Worm (Caenorhabditis elegans): ENCODE results near the gene pas-7.

The pas-7 gene

DNA sequence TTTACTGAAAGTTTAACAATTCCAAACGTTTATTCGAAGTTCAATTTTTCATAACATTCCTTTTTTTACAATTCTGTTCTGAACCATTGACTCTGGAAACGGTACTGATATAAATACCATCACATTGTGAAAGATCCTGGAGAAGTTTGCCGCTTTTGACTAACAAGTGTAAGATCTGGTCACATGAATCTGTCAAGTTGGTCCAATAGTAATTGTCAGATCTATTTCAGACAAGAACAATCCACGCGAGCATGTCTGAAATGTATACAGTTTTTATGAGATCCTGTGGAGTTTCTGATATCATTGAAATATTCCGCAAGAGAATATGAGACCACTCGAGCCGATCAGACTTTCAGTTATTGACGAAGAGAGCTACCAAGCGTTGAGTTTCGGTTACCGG lies 6.5 kb downstream of the pas-7 start:
- TF ChIP-seq efl-1 (optimal IDR thresholded peaks at IDR 0.05) (no peak), efl-1 (GFP tag; optimal IDR thresholded peaks at IDR 0.05 in 1 of 2) (peak in 1 of 2 experiments; percentile 79), isw-1 (GFP tag; IDR thresholded peaks at IDR 0.05) (no peak)

DNA sequence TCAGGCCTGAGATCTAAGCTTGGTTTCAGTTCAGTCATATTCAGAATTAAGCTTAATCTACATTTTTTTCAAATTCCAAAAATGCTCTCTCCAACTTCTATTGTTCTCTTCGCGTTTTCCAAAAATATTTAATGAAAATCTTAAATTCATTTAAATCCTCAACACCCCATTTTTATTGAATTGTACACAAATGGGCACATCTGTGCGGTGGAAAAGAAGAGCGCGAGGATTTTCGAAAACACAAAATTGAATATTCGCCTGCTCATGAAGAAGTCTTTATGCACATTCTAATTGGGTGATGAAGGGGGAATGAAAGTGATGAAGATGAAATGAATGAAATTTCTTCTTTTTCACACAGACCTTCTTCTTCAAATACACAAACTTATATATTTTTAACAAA lies 15.2 kb downstream of the pas-7 start:
- no peak for TF ChIP-seq lin-35 (GFP tag; optimal IDR thresholded peaks at IDR 0.05)
- TF ChIP-seq F16B12.6 (tag; optimal IDR thresholded peaks at IDR 0.05) = no peak
- no peak for TF ChIP-seq ceh-88 (GFP tag; IDR thresholded peaks at IDR 0.05)
- TF ChIP-seq mdl-1 (tag; optimal IDR thresholded peaks at IDR 0.05) = no peak
- no peak for TF ChIP-seq hlh-17 (GFP tag; optimal IDR thresholded peaks at IDR 0.05; ENCODE audit: borderline replicate concordance)
- no peak for TF ChIP-seq egl-13 (tag; optimal IDR thresholded peaks at IDR 0.05)
- TF ChIP-seq rnt-1 (tag; optimal IDR thresholded peaks at IDR 0.05) = no peak

DNA sequence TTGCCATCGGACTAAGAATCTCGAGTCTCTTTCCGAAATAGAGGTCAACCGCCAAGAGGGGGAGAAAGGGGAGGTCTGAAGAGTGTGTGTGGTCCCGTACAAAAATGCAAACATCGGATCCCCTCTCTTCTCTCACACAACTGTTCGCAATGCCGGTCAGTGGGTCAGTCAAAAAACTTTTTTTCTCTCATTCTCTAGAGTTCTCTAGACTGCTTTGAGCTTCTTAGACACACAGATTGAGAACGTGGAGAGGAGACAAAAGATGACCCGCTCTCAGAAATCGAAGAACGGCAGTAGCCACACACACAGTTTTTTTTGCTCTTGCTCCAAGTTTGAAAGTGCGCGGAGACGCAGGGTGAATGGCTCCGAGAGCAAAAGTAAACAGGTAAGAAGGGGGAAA lies 23.9 kb downstream of the pas-7 start:
- TF ChIP-seq C34B4.2 (tag; optimal IDR thresholded peaks at IDR 0.05) = no peak
- peak; percentile 3 for TF ChIP-seq nhr-77 (tag; optimal IDR thresholded peaks at IDR 0.05)
- TF ChIP-seq ceh-8 (GFP tag; optimal IDR thresholded peaks at IDR 0.05) = no peak
- peak; percentile 24 for TF ChIP-seq lin-14 (GFP tag; optimal IDR thresholded peaks at IDR 0.05)

DNA sequence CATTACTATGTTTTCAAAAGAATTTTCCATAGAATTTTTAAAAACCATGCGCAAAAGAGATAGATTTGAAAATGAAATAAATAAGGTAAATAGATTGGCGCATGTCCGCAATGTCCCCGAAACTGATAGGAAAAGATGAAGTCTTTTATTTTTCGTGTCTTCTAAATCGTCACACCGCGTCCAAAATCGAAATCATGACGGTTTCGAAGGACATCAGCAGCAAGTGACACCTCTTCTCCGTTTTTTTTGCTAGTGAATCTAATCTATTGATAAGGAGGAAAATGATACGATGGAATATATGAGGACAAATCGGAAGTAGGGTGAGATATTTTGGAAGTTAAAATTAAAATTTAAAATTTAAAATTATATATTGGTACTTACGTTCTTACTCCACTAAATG lies 25.7 kb downstream of the pas-7 start:
- TF ChIP-seq nhr-11 (tag; optimal IDR thresholded peaks at IDR 0.05) (no peak), elt-3 (tag; optimal IDR thresholded peaks at IDR 0.05) (peak in 5 of 6 experiments; percentile 79 to 97 (median 95)), blmp-1 (tag; optimal IDR thresholded peaks at IDR 0.05) (peak; percentile 87), nhr-85 (tag) (peak; percentile 59), grh-1 (GFP tag; IDR thresholded peaks at IDR 0.05) (no peak), lin-15B (tag; optimal IDR thresholded peaks at IDR 0.05) (no peak), C16A3.4 (tag; optimal IDR thresholded peaks at IDR 0.05) (no peak), lin-14 (GFP tag; optimal IDR thresholded peaks at IDR 0.05) (peak; percentile 42), unc-62 (GFP tag; optimal IDR thresholded peaks at IDR 0.05) (no peak), skn-1 (tag; optimal IDR thresholded peaks at IDR 0.05) (no peak), lir-3 (tag; optimal IDR thresholded peaks at IDR 0.05; ENCODE audit: poor library complexity) (no peak), aly-2 (tag; optimal IDR thresholded peaks at IDR 0.05) (no peak), nhr-71 (tag; optimal IDR thresholded peaks at IDR 0.05) (no peak), vab-15 (tag; optimal IDR thresholded peaks at IDR 0.05) (no peak), elt-2 (tag; optimal IDR thresholded peaks at IDR 0.05) (no peak), hlh-17 (GFP tag; optimal IDR thresholded peaks at IDR 0.05; ENCODE audit: borderline replicate concordance) (no peak), aha-1 (tag; optimal IDR thresholded peaks at IDR 0.05) (no peak), fkh-10 (GFP tag; optimal IDR thresholded peaks at IDR 0.05) (no peak), efl-3 (GFP tag; optimal IDR thresholded peaks at IDR 0.05) (no peak)

DNA sequence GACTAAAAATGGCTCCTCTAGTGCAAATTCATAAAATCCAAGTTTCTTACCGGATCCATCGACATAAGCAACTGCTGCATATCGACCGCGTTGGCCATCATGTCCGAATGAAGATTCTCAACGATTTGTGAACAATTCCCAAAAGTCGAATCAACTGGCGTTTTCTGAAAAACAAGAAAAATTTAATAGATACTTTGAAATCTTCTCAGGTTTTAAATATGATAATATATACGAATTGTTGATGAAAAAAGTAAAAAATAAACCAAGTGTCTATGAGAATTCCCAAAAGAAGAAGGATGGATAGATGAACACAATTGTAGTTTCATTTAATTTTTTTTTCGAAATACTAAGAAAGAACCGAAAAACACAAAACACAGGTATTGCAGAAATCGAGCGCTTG lies 31.8 kb downstream of the pas-7 start, which contains the start of gene die-1:
Gene die-1 (minus strand): TSS at position 101 of the 400 bp plus-strand sequence.
- TF ChIP-seq mef-2 (tag; optimal IDR thresholded peaks at IDR 0.05) = no peak
- TF ChIP-seq jun-1 (tag; optimal IDR thresholded peaks at IDR 0.05) = no peak
- TF ChIP-seq elt-2 (tag; optimal IDR thresholded peaks at IDR 0.05) = no peak
- TF ChIP-seq unc-98 (GFP tag; IDR thresholded peaks at IDR 0.05) = no peak
- TF ChIP-seq alr-1 (tag; optimal IDR thresholded peaks at IDR 0.05; ENCODE audit: borderline replicate concordance) = no peak
- TF ChIP-seq C04F5.9 (tag; optimal IDR thresholded peaks at IDR 0.05) = no peak
- no peak for TF ChIP-seq aly-2 (tag; optimal IDR thresholded peaks at IDR 0.05)
- no peak for TF ChIP-seq ztf-4 (tag; optimal IDR thresholded peaks at IDR 0.05)
